Worm (Caenorhabditis elegans): Measurements from ENCODE around the gene cdk-4.

The cdk-4 gene

ce11 chrX:13541335-13541734 lies 22.6 kb upstream of the cdk-4 start (continued):
- TF ChIP-seq daf-16 (GFP tag; optimal IDR thresholded peaks at IDR 0.05) (no peak), daf-16 (tag; optimal IDR thresholded peaks at IDR 0.05) (peak; percentile 42), nhr-28 (tag; optimal IDR thresholded peaks at IDR 0.05) (peak; percentile 47), spr-3 (GFP tag; optimal IDR thresholded peaks at IDR 0.05) (no peak), zip-11 (GFP tag; IDR thresholded peaks at IDR 0.05) (no peak), mdl-1 (tag; optimal IDR thresholded peaks at IDR 0.05) (peak in 1 of 2 experiments; percentile 32), fos-1 (tag; optimal IDR thresholded peaks at IDR 0.05) (no peak), lin-15B (tag; optimal IDR thresholded peaks at IDR 0.05) (no peak), ama-1 (optimal IDR thresholded peaks at IDR 0.05) (peak; percentile 96), nhr-76 (tag; optimal IDR thresholded peaks at IDR 0.05) (no peak), hlh-11 (tag; optimal IDR thresholded peaks at IDR 0.05) (peak; percentile 49), mep-1 (tag; optimal IDR thresholded peaks at IDR 0.05) (peak; percentile 32), mxl-3 (GFP tag; optimal IDR thresholded peaks at IDR 0.05) (peak; percentile 5), dpl-1 (GFP tag; optimal IDR thresholded peaks at IDR 0.05) (no peak)

- TF ChIP-seq nhr-6 (tag; optimal IDR thresholded peaks at IDR 0.05) (no peak), nhr-11 (tag; optimal IDR thresholded peaks at IDR 0.05) (peak; percentile 13), lsy-2 (tag; optimal IDR thresholded peaks at IDR 0.05) (peak in 1 of 2 experiments; percentile 35), dmd-6 (GFP tag; IDR thresholded peaks at IDR 0.05) (peak; percentile 58), lin-1 (GFP tag; IDR thresholded peaks at IDR 0.05) (no peak), hlh-11 (tag; optimal IDR thresholded peaks at IDR 0.05) (peak; percentile 61), nhr-28 (tag; optimal IDR thresholded peaks at IDR 0.05) (peak; percentile 76), mep-1 (tag; optimal IDR thresholded peaks at IDR 0.05) (peak; percentile 18), mdl-1 (tag; optimal IDR thresholded peaks at IDR 0.05) (peak in 1 of 2 experiments; percentile 51), hlh-30 (tag; optimal IDR thresholded peaks at IDR 0.05; ENCODE audit: insufficient read depth) (peak; percentile 52), dve-1 (tag; optimal IDR thresholded peaks at IDR 0.05; ENCODE audit: insufficient read depth) (peak; percentile 68), mxl-3 (GFP tag; optimal IDR thresholded peaks at IDR 0.05) (no peak), nhr-10 (tag; optimal IDR thresholded peaks at IDR 0.05) (peak; percentile 13), unc-62 (GFP tag; optimal IDR thresholded peaks at IDR 0.05 in 1 of 2) (peak in 1 of 2 experiments; percentile 96), unc-62 (tag; optimal IDR thresholded peaks at IDR 0.05) (no peak), daf-16 (GFP tag; optimal IDR thresholded peaks at IDR 0.05) (no peak), daf-16 (tag; optimal IDR thresholded peaks at IDR 0.05) (peak; percentile 25)
Observed at ce11 chrX:13539701-13540100, 21.0 kb upstream of the cdk-4 start.

- TF ChIP-seq pqm-1 (tag; optimal IDR thresholded peaks at IDR 0.05) (no peak), aly-2 (tag; optimal IDR thresholded peaks at IDR 0.05) (no peak), daf-19 (GFP tag; conservative IDR thresholded peaks at IDR 0.05) (no peak), dve-1 (tag; optimal IDR thresholded peaks at IDR 0.05; ENCODE audit: insufficient read depth) (no peak), nhr-42 (GFP tag; IDR thresholded peaks at IDR 0.05) (no peak), gei-8 (GFP tag; optimal IDR thresholded peaks at IDR 0.05) (no peak), vab-7 (GFP tag; IDR thresholded peaks at IDR 0.05) (no peak), egl-43 (GFP tag; IDR thresholded peaks at IDR 0.05) (no peak), php-3 (GFP tag; IDR thresholded peaks at IDR 0.05) (no peak), unc-39 (tag; optimal IDR thresholded peaks at IDR 0.05) (no peak), daf-8 (GFP tag; IDR thresholded peaks at IDR 0.05) (no peak), ceh-32 (tag; optimal IDR thresholded peaks at IDR 0.05; ENCODE audit: poor library complexity) (no peak), nhr-11 (tag; optimal IDR thresholded peaks at IDR 0.05) (no peak), pha-4 (GFP tag; IDR thresholded peaks at IDR 0.05) (no peak), pha-4 (tag; optimal IDR thresholded peaks at IDR 0.05) (no peak), T20F7.1 (GFP tag; optimal IDR thresholded peaks at IDR 0.05) (no peak), arid-1 (GFP tag; conservative IDR thresholded peaks at IDR 0.05) (no peak)
Observed at ce11 chrX:13536759-13537158, 18.0 kb upstream of the cdk-4 start, which contains the start of gene R01E6.5. Gene R01E6.5, plus strand, starts transcription at chrX:13537059.

All from whole organism, L4 larva.